Worm (Caenorhabditis elegans) whole organism, young adult: ENCODE results near the gene E02H4.8.

Source experiments
- B0019.2 ChIP-seq: fragments of 200-800 bp; sonication (Bioruptor generic); conservative IDR thresholded peaks from 2 replicates; pipeline ENCODE4 v1.3.6; 2022; ENCODE audit warnings: missing genetic modification reagents, missing genetic modification characterization, missing compliant biosample characterization
- B0035.1 ChIP-seq: sonication (generic microtip); optimal IDR thresholded peaks from 2 replicates; lab custom pipeline; 2016; ENCODE audit warnings: missing genetic modification characterization, mild to moderate bottlenecking, missing compliant biosample characterization, missing genotype, missing genetic modification reagents
- K11D2.4 ChIP-seq: fragments of 200-800 bp; sonication (Bioruptor generic); IDR thresholded peaks from 2 replicates; pipeline ENCODE4 v1.3.6; 2022; ENCODE audit warnings: missing genetic modification reagents, missing genetic modification characterization, missing compliant biosample characterization
- Y95B8A.8 ChIP-seq: fragments of 200-800 bp; sonication (Bioruptor generic); IDR thresholded peaks from 2 replicates; pipeline ENCODE4 v1.3.6; 2022; ENCODE audit warnings: missing genetic modification reagents, missing genetic modification characterization, missing compliant biosample characterization
- aptf-2 ChIP-seq: fragments of 200-800 bp; sonication (Bioruptor generic); conservative IDR thresholded peaks from 2 replicates; pipeline ENCODE4 v1.3.6; 2022; ENCODE audit warnings: missing genetic modification reagents, missing genetic modification characterization, missing compliant biosample characterization
- dpl-1 ChIP-seq: fragments of 150-350 bp; optimal IDR thresholded peaks from 2 replicates; lab custom pipeline; 2014; ENCODE audit warnings: missing biosample characterization, missing genetic modification reagents, missing genetic modification characterization
- madf-8 ChIP-seq: fragments of 200-800 bp; sonication (Bioruptor generic); conservative IDR thresholded peaks from 2 replicates; pipeline ENCODE4 v1.3.6; 2022; ENCODE audit warnings: missing genetic modification reagents, missing genetic modification characterization, missing compliant biosample characterization
- nfya-1 ChIP-seq: sonication (generic microtip); optimal IDR thresholded peaks from 2 replicates; lab custom pipeline; 2017; ENCODE audit warnings: antibody characterized with exemption, missing compliant biosample characterization, missing genetic modification characterization, borderline replicate concordance; ENCODE audit not compliant: insufficient read depth
- nhr-179 ChIP-seq: sonication (generic microtip); optimal IDR thresholded peaks from 2 replicates; lab custom pipeline; 2016; ENCODE audit warnings: mild to moderate bottlenecking, missing genetic modification characterization, missing compliant biosample characterization
- nhr-80 ChIP-seq: sonication (generic microtip); optimal IDR thresholded peaks from 2 replicates; lab custom pipeline; 2016; ENCODE audit warnings: missing genetic modification characterization, missing compliant biosample characterization
- pha-4 ChIP-seq: fragments of 150-350 bp; sonication (generic microtip); optimal IDR thresholded peaks from 2 replicates; lab custom pipeline; 2014; ENCODE audit warnings: missing biosample characterization, missing genetic modification reagents, missing genetic modification characterization
- snpc-1.3 ChIP-seq: sonication (generic microtip); optimal IDR thresholded peaks from 2 replicates; lab custom pipeline; 2017; ENCODE audit warnings: missing genetic modification characterization, mild to moderate bottlenecking, missing compliant biosample characterization, antibody characterized with exemption, moderate library complexity, missing genotype, missing genetic modification reagents; ENCODE audit not compliant: insufficient read depth

DNA sequence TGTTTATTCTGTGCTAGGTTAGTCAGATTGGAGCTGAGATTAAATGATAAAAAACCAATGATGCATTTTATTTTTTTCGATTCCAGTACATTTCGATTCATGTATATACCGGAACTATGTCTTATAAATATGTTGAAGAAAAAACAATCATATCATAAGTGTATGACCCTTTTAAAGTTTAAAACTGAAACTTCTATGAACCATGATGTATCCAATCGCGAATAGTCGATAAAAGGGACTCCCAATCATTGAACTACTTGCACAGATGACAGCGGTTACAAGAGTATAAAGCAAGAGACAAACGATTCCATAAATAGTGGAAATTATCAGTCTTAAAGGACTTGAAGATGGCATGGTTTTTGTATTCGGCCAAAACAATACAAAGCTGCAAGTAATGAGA is 28.4 kb downstream of the E02H4.8 start, which contains the start of gene srg-37:
- TF ChIP-seq dpl-1 (GFP tag; lab: Kevin White, UChicago) (no peak), nfya-1 (no peak), B0035.1 (tag; lab: Kevin White, UChicago) (no peak), Y95B8A.8 (GFP tag; lab: Robert Waterston, UW) (no peak), B0019.2 (GFP tag; lab: Robert Waterston, UW) (no peak), aptf-2 (GFP tag; lab: Robert Waterston, UW) (no peak), pha-4 (tag; lab: Kevin White, UChicago) (no peak), nhr-179 (no peak), nhr-80 (tag; lab: Kevin White, UChicago) (no peak), madf-8 (GFP tag; lab: Robert Waterston, UW) (no peak), snpc-1.3 (tag; lab: Kevin White, UChicago) (no peak), K11D2.4 (GFP tag; lab: Robert Waterston, UW) (no peak)
